Fruit fly (Drosophila melanogaster): Measurements from ENCODE around the gene CG6830.

- no peak for TF ChIP-seq CG8478 (optimal IDR thresholded peaks at IDR 0.05)
- peak in 1 of 2 experiments; percentile 12 for TF ChIP-seq CTCF (optimal IDR thresholded peaks at IDR 0.05)
These were observed 4.6 kb downstream of the CG6830 start, which contains the start of the genes Taf12 and Ho for dm6 chr3R:11679513-11679912.
